Worm (Caenorhabditis elegans) whole organism, dauer: ENCODE results near the gene Y75B7B.2.

ENCODE experiments used
- unc-62 ChIP-seq: sonication (generic microtip); optimal IDR thresholded peaks from 2 replicates; lab custom pipeline; 2017; ENCODE audit warnings: missing biosample characterization, missing genetic modification reagents, missing genetic modification characterization

Y75B7B.2 gene

DNA sequence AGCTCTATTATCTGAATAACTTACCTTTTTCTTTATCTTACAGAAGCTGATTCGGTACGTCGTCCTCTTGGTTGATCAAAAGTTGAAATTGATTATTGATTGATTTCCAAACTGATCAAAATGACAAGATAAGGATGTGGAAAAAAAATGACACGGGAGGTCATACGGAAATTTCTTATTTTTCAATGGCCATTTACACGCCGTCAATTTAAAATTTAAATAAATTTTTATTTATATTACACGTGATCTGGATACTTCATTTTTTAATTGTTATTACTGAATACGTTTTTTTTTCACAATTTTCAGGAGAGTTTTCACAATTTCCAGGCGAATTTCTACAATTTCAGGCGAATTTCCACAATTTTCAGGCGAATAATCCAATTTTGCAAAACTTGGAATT is at the start of gene Y75B7B.2:
Gene Y75B7B.2, minus strand, starts transcription at position 101 of the 400 bp plus-strand sequence.
- TF ChIP-seq unc-62 = no peak

DNA sequence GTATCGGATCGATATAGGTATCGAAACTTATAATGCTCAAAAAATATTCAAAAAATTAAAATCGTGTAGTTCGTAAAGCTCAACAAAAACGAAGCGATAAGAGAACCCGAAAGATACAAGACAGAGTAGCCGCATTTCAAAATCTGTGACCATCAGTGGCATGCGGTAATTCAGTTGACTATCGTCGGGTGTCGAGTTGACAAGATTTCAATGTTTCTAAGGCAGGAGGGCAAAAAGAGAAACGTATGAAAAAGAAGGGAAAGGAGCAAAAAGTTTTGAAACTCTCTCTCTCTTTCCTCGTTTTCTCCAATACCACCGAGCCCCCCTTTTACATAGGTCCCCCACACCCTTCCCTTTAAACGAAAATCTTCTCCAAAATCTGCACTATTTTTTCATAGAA is 46.0 kb upstream of the Y75B7B.2 start:
- TF ChIP-seq unc-62 = no peak

DNA sequence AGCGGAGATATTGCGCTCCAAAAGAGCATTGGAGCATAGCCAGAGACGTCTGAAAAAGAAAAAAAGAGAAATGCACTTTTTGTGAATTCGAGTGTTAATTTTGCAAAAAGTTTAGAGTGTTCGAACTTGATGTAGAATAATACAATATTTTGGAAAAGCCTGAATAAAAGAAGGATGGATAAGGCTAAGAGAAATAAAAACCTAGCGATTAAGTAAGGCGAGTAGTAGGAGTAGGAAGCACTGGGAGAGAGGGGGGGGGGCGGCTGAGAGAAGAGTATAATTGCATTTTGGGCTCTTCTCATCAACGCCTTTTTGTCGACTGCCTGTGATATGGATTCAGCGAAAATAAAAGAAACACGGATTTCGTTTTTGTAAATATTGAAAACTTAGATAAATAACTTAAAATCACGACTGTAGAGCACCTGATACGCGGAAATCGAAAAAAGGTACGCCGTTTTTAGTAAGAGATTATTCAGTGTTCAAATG is 42.1 kb upstream of the Y75B7B.2 start, which contains the start of gene F16B3.3:
Gene F16B3.3, minus strand, starts transcription at position 51 of the 486 bp plus-strand sequence.
- TF ChIP-seq unc-62 = no peak

DNA sequence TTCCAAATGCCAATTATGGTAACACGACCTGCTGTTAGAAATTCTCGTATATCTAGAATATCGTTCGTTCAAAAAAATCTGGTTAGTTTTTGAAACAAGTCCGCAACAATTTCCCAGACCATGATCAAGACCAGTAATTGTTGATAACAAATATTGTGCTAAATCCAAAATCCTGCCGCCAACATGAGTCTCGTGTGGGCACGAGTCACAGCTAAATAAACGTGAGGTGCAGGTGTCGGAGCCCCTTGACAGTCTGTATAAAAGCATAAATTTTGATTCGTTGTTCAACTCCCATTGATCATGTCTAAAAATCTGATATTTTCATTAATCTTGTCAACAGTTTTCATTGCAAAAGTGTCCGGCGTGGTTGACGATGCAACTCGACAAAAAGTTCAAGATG is 39.0 kb upstream of the Y75B7B.2 start, which contains the start of gene F16B3.2:
Gene F16B3.2, plus strand, starts transcription at position 301 of the 400 bp plus-strand sequence.
- TF ChIP-seq unc-62 = no peak

DNA sequence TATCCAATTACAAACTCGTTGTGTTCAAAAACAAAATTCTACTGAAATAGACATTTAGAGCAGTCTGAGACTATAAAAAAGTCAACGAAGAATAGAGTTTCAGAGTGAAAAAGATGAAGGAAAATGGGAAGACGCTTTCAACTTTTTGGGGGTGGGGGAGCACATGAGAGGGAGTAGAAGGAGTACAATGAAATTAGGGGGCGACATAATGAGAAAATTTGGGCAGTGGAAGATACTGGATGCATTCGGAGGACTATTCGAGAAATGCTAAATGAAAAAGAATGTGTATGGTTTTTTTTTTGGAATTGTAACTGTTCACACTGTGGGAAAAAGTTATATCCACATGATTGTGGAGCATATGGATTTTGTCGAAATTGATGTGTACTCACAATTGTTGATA is 37.5 kb upstream of the Y75B7B.2 start:
- TF ChIP-seq unc-62 = no peak

DNA sequence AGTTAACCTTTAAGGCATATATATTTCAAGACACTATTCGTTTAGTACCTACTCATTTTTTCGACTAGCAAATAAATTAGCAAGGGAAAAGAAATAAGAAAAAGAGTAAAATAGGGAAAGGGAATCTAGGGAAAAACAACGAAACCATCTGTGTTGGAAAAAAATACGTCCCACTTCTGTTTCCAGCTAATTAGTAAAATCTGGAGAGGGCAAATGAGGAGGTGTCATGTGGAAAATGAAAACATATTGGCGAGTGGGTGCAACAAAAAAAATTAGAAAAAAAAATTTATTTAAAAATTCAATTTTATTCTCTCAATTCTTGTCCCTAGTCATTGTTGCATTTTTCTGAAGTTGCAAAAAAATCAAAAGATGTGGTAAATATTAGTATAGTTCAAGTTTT is 31.9 kb upstream of the Y75B7B.2 start:
- no peak for TF ChIP-seq unc-62

DNA sequence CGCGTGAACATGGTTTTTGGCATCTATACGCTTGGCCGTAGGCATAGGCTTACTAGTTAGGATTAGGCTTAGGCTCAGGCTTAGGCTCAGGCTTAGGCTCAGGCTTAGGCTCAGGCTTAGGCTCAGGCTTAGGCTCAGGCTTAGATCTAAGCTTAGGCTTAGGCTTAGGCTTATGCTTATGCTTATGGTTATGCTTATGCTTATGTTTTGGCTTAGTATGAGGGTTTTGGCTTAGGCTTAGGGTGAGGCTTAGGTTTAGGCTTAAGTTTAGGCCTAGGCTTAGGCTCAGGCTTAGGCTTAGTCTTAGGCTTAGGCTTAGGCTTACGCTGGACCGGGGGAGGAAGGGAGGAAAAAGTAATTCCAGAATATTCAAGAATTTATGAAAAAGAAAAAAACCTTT is 30.0 kb upstream of the Y75B7B.2 start:
- TF ChIP-seq unc-62 = no peak

DNA sequence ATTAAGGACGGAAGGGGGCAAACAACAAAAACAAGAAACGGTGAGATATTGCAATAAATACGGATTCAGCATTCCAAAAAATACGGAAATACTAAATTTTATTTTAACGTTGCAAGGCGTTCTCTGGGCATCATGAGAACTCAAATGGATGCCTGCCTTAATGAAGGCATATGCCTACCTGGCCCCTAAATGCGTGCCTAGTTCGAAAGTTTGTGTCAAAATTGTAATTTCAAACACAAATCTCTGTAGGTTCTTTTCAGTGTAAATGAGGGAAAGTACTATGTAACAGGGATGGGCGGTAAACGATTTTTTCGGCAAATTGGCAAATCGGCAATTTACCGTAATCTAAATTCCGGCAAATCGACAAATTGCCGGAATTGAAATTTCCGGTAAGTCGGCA is 26.3 kb upstream of the Y75B7B.2 start:
- no peak for TF ChIP-seq unc-62

DNA sequence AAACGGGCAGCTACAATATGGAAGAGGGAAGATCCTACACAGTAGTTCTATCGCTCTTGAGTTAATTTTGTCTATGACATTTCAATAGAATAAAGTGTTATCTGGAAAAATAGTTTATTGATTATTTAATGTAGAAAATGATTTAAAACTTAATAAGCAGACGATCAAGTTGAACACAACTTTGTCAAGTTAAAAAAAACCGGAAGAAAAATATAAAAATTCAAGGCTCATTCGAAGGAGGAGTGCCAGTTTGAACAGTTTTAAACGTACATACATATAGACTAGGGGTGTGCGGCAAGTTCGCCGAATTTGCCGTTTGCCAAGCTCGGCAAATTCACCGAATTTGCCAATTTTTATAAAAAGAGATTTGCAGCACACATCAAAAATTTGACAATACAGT is 23.4 kb upstream of the Y75B7B.2 start, which contains the start of gene egl-2:
Gene egl-2, minus strand, starts transcription at position 101 of the 400 bp plus-strand sequence.
- no peak for TF ChIP-seq unc-62

DNA sequence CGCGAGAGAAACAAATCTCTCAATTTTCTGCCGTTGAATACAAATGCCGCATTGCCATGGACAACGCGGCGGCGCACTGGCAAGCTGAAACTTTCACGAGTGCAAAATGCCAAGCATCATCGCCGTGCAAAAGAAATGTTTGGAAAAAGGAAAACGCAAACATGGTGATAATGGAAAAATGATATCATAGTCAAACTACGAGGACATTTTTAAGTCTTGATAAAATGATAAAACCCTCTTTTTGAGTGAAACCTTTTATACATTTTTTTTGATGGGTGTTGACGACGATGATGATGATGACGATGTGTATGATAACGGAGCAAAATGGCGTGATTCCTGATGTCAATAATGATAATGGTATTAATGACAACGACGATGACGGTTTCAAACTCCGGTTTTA is 11.5 kb upstream of the Y75B7B.2 start:
- TF ChIP-seq unc-62 = no peak

DNA sequence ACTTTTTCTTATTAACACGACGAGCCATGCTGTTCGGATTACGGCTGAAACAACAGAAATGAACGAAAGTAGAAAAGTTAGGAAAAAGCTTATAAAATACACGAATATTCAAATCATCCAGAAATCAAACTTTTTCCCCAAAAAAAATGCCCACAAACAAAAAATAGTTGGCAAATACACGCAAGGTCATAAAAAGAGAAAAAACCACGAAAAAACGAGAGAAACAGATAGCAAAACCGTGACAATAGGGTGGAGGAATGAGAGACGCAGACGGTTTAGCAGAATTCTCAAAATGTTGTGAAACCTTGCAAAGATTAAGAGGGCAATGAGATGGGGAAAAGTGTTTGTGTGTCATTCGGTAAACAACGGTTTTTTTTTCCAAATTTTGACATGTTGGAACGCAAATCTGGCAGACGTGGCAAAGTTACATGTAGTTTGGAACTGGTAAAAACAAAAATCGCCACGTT is 9.9 kb upstream of the Y75B7B.2 start, which contains the start of gene tank-1:
Gene tank-1, minus strand, starts transcription at position 51 of the 467 bp plus-strand sequence.
- TF ChIP-seq unc-62 = no peak

DNA sequence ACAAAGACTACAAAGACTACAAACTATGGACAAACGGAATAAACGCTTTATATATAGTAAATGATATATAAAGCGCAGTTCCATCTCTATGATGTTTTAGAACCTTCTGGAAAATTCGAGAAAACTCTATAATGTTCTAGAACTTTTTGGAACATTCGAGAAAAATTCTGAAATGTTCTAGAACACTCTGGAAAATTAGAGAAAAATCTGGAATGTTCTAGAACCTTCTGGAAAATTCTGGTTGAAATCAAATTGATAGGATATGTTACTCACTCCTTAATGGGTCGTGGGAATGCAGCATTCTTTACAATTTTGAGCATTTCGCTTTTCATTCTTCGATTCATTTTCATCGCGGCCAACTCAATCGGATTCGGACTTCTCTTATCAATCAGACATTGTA is 2.7 kb upstream of the Y75B7B.2 start:
- TF ChIP-seq unc-62 = no peak

DNA sequence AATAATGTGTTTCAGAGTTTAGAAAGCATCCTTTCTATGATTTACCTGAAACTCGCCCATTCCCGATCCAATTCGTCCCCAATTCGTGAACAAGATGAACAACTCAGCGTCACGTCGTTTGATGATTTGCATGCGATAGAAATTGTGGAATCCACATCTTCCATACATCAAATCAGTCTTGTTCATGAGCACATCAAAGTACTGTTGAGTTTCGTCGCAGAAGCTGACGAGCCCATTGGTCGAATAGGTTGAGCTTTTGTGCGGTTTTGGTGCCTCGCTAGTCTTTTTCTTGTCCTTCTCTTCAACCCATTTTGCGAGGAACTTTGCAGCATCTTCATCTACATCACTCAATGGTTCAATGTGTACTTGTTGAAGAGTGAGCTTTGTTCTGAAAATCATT is 2.1 kb upstream of the Y75B7B.2 start:
- no peak for TF ChIP-seq unc-62

DNA sequence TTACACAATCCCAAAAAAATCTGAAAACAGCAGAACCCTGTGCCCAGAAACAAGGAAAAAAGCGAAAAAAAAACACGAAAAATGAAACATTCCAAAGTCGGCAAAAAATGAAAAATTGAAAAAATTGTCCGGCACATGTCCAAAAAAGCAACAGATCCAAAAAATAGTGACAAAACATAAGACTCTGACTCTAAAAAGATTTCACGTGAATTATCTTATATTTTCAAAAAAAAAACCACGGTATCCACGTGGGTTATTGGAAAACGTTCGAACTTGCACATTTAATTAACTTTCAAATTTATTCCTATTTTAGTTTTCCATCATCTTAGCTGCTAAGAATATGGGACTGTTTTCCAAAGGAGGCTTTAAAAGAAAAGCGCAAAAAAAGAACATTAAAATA is 5.2 kb downstream of the Y75B7B.2 start, which contains the start of gene Y75B7B.1:
Gene Y75B7B.1, plus strand, starts transcription at position 301 of the 400 bp plus-strand sequence.
- no peak for TF ChIP-seq unc-62

DNA sequence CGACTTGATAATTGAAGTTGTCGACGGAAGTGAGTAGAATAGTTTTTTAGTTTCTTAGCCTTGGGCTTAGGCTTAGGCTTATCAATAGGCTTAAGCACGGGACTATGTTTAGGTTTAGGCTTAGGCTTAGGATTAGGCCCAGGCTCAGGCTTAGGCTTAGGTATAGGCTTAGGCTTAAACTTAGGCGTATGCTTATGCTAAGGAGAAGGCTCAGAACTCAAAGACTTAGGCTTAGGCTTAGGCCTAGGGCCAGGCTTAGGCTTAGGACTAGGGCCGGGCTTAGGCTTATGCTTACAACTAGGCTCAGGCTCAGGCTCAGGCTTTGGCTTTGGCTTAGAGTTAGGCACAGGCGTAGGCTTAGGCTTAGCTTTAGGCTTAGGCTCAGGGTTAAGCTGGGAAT is 9.3 kb downstream of the Y75B7B.2 start:
- no peak for TF ChIP-seq unc-62

DNA sequence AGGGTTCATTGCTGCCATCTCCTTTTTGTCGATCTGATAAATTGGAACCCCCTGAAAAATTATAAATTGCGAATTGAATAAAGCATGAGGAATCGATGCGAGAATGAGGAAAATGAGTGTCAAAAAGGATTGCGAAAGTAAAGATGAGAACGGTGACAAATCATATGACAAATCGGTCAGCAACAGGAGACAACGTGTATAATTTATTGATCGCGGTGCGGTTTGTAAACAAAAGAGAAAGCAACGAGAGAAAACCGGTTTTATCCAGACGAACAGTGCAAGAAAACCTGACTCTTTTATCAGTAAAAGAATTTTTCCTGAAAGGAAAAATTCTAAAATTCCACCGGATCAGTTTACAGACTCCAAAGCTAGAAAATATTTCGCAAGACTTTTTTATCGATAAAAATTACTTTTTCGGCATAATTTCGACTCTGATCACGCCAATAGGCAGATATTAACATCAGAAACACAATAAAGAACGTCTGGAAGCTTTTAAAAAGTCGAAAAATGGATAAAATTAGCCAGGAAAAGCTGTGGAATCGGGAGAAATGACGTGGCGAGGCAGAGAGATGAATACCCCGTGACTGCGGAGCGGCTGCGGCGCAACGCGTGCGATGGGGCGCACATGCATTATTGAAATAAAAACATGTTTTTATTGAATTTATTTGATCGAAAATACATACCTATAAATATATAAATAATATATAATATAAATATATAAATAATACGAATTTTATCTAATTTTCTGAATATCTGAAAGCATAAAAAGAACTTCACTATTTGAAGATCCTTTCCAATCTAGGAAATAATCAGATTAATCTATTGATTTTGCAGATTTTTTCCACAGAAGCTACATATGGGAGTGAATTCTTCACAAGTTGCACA is 11.6 kb downstream of the Y75B7B.2 start, which contains the start of the genes rab-1 and C39F7.5:
Gene rab-1, minus strand, starts transcription at position 51 of the 885 bp plus-strand sequence.
Gene C39F7.5, plus strand, starts transcription at position 835 of the 885 bp plus-strand sequence.
- TF ChIP-seq unc-62 = no peak

DNA sequence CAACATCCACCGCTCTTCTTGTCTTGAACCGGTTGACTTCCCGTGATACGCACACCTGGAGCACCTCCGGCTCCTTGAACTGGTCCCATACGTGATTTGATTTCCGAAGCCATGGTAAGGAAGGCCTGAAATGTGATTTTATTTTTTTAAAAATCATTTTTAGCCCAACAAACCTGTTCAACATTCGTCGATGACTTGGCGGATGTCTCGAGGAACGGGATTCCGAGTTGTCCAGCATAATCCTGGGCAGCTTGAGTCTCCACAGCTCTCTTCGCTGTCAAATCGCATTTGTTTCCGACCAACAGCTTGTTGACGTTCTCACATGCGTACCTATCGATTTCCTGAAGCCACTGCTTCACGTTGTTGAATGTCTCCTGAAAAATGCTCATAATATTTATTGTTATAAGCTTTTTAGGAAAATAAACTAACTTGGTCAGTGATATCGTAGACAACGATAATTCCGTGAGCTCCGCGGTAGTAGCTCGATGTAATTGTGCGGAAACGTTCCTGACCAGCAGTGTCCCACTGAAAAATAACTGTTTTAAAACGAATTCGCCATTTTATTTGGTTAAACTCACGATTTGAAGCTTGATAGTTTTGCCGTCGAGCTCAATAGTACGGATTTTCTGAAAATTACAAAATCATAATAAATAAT is 12.6 kb downstream of the Y75B7B.2 start:
- no peak for TF ChIP-seq unc-62
